Fruit fly (Drosophila melanogaster) whole organism, prepupa: ENCODE data around the gene CG7810.

Source experiments
- Blimp-1 ChIP-seq: fragments of 200-800 bp; sonication (Bioruptor generic); optimal IDR thresholded peaks from 3 replicates; lab custom pipeline; 2017; ENCODE audit warnings: missing biosample characterization, missing genetic modification characterization, mild to moderate bottlenecking, moderate library complexity, missing genetic modification reagents
- CG10631 ChIP-seq: fragments of 200-800 bp; sonication (Bioruptor generic); optimal IDR thresholded peaks from 2 replicates; lab custom pipeline; 2016; ENCODE audit warnings: missing biosample characterization, missing genetic modification characterization
- CG10669 ChIP-seq: fragments of 200-800 bp; sonication (Bioruptor generic); optimal IDR thresholded peaks from 3 replicates; lab custom pipeline; 2018; ENCODE audit warnings: missing biosample characterization, mild to moderate bottlenecking, missing genetic modification characterization, moderate library complexity
- CG11294 ChIP-seq: fragments of 200-800 bp; sonication (Bioruptor generic); IDR thresholded peaks from 2 replicates; pipeline ENCODE4 v1.3.6; 2022; ENCODE audit warnings: missing biosample characterization, missing genetic modification characterization
- CG11762 ChIP-seq: fragments of 200-800 bp; sonication (Bioruptor generic); optimal IDR thresholded peaks from 3 replicates; lab custom pipeline; 2016; ENCODE audit warnings: missing biosample characterization, missing genetic modification characterization; ENCODE audit not compliant: insufficient read depth
- CG11902 ChIP-seq: fragments of 200-800 bp; sonication (Bioruptor generic); optimal IDR thresholded peaks from 3 replicates; lab custom pipeline; 2016; ENCODE audit warnings: missing biosample characterization, missing genetic modification characterization
- CG15336 ChIP-seq: fragments of 200-800 bp; sonication (Bioruptor generic); IDR thresholded peaks from 2 replicates; pipeline ENCODE4 v1.3.6; 2022; ENCODE audit warnings: missing biosample characterization, missing genetic modification characterization
- CG3032 ChIP-seq: fragments of 200-800 bp; optimal IDR thresholded peaks from 2 replicates; lab custom pipeline; 2019; ENCODE audit warnings: missing biosample characterization, mild to moderate bottlenecking, missing genetic modification characterization, moderate library complexity
- CG32006 ChIP-seq: fragments of 200-800 bp; sonication (Bioruptor generic); optimal IDR thresholded peaks from 3 replicates; lab custom pipeline; 2017; ENCODE audit warnings: missing biosample characterization, mild to moderate bottlenecking, missing genetic modification characterization
- CG34406 ChIP-seq: fragments of 200-800 bp; sonication (Bioruptor generic); optimal IDR thresholded peaks from 3 replicates; lab custom pipeline; 2016; ENCODE audit warnings: missing biosample characterization, missing genetic modification characterization
- CG3919 ChIP-seq: fragments of 200-800 bp; sonication (Bioruptor generic); optimal IDR thresholded peaks from 3 replicates; lab custom pipeline; 2016; ENCODE audit warnings: missing biosample characterization, missing genetic modification characterization
- CG4318 ChIP-seq: fragments of 200-800 bp; sonication (Bioruptor generic); optimal IDR thresholded peaks from 3 replicates; lab custom pipeline; 2017; ENCODE audit warnings: missing biosample characterization, mild to moderate bottlenecking, missing genetic modification characterization
- CG6276 ChIP-seq: fragments of 200-800 bp; sonication (Bioruptor generic); optimal IDR thresholded peaks from 2 replicates; lab custom pipeline; 2017; ENCODE audit warnings: missing biosample characterization, mild to moderate bottlenecking, missing genetic modification characterization
- CG6792 ChIP-seq: fragments of 200-800 bp; sonication (Bioruptor generic); optimal IDR thresholded peaks from 3 replicates; lab custom pipeline; 2016; ENCODE audit warnings: missing biosample characterization, missing genetic modification characterization
- CG6808 ChIP-seq: fragments of 200-800 bp; sonication (Bioruptor generic); optimal IDR thresholded peaks from 3 replicates; lab custom pipeline; 2017; ENCODE audit warnings: missing biosample characterization, missing genetic modification characterization, mild to moderate bottlenecking, moderate library complexity, missing genetic modification reagents
- CG6854 ChIP-seq: fragments of 200-800 bp; sonication (Bioruptor generic); optimal IDR thresholded peaks from 2 replicates; lab custom pipeline; 2017; ENCODE audit warnings: missing biosample characterization, mild to moderate bottlenecking, missing genetic modification characterization
- CG7368 ChIP-seq: fragments of 200-800 bp; sonication (Bioruptor generic); optimal IDR thresholded peaks from 3 replicates; lab custom pipeline; 2016; ENCODE audit warnings: missing biosample characterization, missing genetic modification characterization
- CG8119 ChIP-seq: fragments of 200-800 bp; sonication (Bioruptor generic); IDR thresholded peaks from 3 replicates; pipeline ENCODE4 v1.3.6; 2022; ENCODE audit warnings: missing biosample characterization, missing genetic modification characterization
- CG8319 ChIP-seq: fragments of 200-800 bp; sonication (Bioruptor generic); optimal IDR thresholded peaks from 3 replicates; lab custom pipeline; 2016; ENCODE audit warnings: missing biosample characterization, missing genetic modification characterization
- CG8632 ChIP-seq: fragments of 200-800 bp; sonication (Bioruptor generic); optimal IDR thresholded peaks from 3 replicates; lab custom pipeline; 2016; ENCODE audit warnings: missing biosample characterization, missing genetic modification characterization
- CG9139 ChIP-seq: fragments of 200-800 bp; sonication (Bioruptor generic); optimal IDR thresholded peaks from 3 replicates; lab custom pipeline; 2017; ENCODE audit warnings: missing biosample characterization, mild to moderate bottlenecking, missing genetic modification characterization
- Eip75B ChIP-seq: fragments of 200-800 bp; sonication (Bioruptor generic); optimal IDR thresholded peaks from 3 replicates; lab custom pipeline; 2016; ENCODE audit warnings: missing biosample characterization, missing genetic modification characterization
- Eip78C ChIP-seq: fragments of 200-800 bp; sonication (Bioruptor generic); peaks from one replicate; lab custom pipeline; 2016; ENCODE audit warnings: missing biosample characterization, missing genetic modification characterization
- Eip93F ChIP-seq: fragments of 200-800 bp; sonication (Bioruptor generic); optimal IDR thresholded peaks from 2 replicates; lab custom pipeline; 2016; ENCODE audit warnings: missing biosample characterization, mild to moderate bottlenecking, missing genetic modification characterization
- Ets21C ChIP-seq: fragments of 200-800 bp; sonication (Bioruptor generic); optimal IDR thresholded peaks from 3 replicates; lab custom pipeline; 2016; ENCODE audit warnings: missing biosample characterization, missing genetic modification characterization
- Ets96B ChIP-seq: fragments of 200-800 bp; optimal IDR thresholded peaks from 2 replicates; lab custom pipeline; 2019; ENCODE audit warnings: missing biosample characterization, mild to moderate bottlenecking, missing genetic modification characterization, moderate library complexity
- Hr4 ChIP-seq: fragments of 200-800 bp; sonication (Bioruptor generic); optimal IDR thresholded peaks from 3 replicates; lab custom pipeline; 2016; ENCODE audit warnings: missing biosample characterization, missing genetic modification characterization
- OdsH ChIP-seq: fragments of 200-800 bp; sonication (Bioruptor generic); optimal IDR thresholded peaks from 3 replicates; lab custom pipeline; 2016; ENCODE audit warnings: missing biosample characterization, missing genetic modification characterization
- Smox ChIP-seq: fragments of 200-800 bp; sonication (Bioruptor generic); optimal IDR thresholded peaks from 3 replicates; lab custom pipeline; 2016; ENCODE audit warnings: missing biosample characterization, missing genetic modification characterization
- Sox102F ChIP-seq: fragments of 200-800 bp; sonication (Bioruptor generic); optimal IDR thresholded peaks from 2 replicates; lab custom pipeline; 2016; ENCODE audit warnings: missing biosample characterization, mild to moderate bottlenecking, missing genetic modification characterization
- Sox14 ChIP-seq: fragments of 200-800 bp; sonication (Bioruptor generic); optimal IDR thresholded peaks from 3 replicates; lab custom pipeline; 2016; ENCODE audit warnings: missing biosample characterization, missing genetic modification characterization
- Sox15 ChIP-seq: fragments of 200-800 bp; sonication (Bioruptor generic); optimal IDR thresholded peaks from 3 replicates; lab custom pipeline; 2016; ENCODE audit warnings: missing biosample characterization, missing genetic modification characterization
- cyc ChIP-seq: fragments of 200-800 bp; sonication (Bioruptor generic); optimal IDR thresholded peaks from 3 replicates; lab custom pipeline; 2016; ENCODE audit warnings: missing biosample characterization, missing genetic modification characterization
- dsx ChIP-seq: fragments of 200-800 bp; optimal IDR thresholded peaks from 3 replicates; lab custom pipeline; 2019; ENCODE audit warnings: missing biosample characterization, mild to moderate bottlenecking, missing genetic modification characterization, moderate library complexity; ENCODE audit not compliant: poor library complexity, severe bottlenecking
- esn ChIP-seq: fragments of 200-800 bp; sonication (Bioruptor generic); optimal IDR thresholded peaks from 2 replicates; lab custom pipeline; 2016; ENCODE audit warnings: missing biosample characterization, mild to moderate bottlenecking, missing genetic modification characterization, moderate library complexity
- fd59A ChIP-seq: fragments of 200-800 bp; sonication (Bioruptor generic); optimal IDR thresholded peaks from 2 replicates; lab custom pipeline; 2017; ENCODE audit warnings: missing biosample characterization, mild to moderate bottlenecking, missing genetic modification characterization, missing genetic modification reagents
- fd85E ChIP-seq: fragments of 200-800 bp; sonication (Bioruptor generic); optimal IDR thresholded peaks from 3 replicates; lab custom pipeline; 2016; ENCODE audit warnings: missing biosample characterization, missing genetic modification characterization
- fkh ChIP-seq: fragments of 200-800 bp; sonication (Bioruptor generic); optimal IDR thresholded peaks from 3 replicates; lab custom pipeline; 2017; ENCODE audit warnings: missing biosample characterization, mild to moderate bottlenecking, missing genetic modification characterization, moderate library complexity
- lz ChIP-seq: fragments of 200-800 bp; sonication (Bioruptor generic); optimal IDR thresholded peaks from 3 replicates; lab custom pipeline; 2016; ENCODE audit warnings: missing biosample characterization, missing genetic modification characterization
- net ChIP-seq: fragments of 200-800 bp; sonication (Bioruptor generic); optimal IDR thresholded peaks from 3 replicates; lab custom pipeline; 2016; ENCODE audit warnings: missing biosample characterization, missing genetic modification characterization
- pdm3 ChIP-seq: fragments of 200-800 bp; sonication (Bioruptor generic); optimal IDR thresholded peaks from 3 replicates; lab custom pipeline; 2016; ENCODE audit warnings: missing biosample characterization, missing genetic modification characterization
- salr ChIP-seq, 2 experiments: fragments of 200-800 bp; sonication (Bioruptor generic); optimal IDR thresholded peaks; 3 replicates each; lab custom pipeline; 2016 to 2018; ENCODE audit warnings: missing biosample characterization in 2 of 2, missing genetic modification characterization in 2 of 2, mild to moderate bottlenecking in 1 of 2
- ss ChIP-seq, 2 experiments: fragments of 200-800 bp; sonication (Bioruptor generic); optimal IDR thresholded peaks; 2 replicates in 1 of 2; 3 replicates in 1 of 2; lab custom pipeline; 2017 to 2018; ENCODE audit warnings: mild to moderate bottlenecking in 2 of 2, missing biosample characterization in 2 of 2, missing genetic modification characterization in 2 of 2, moderate library complexity in 1 of 2
- svp ChIP-seq: fragments of 200-800 bp; sonication (Bioruptor generic); peaks from one replicate; lab custom pipeline; 2016; ENCODE audit warnings: missing biosample characterization, missing genetic modification characterization
- topi ChIP-seq: fragments of 200-800 bp; sonication (Bioruptor generic); optimal IDR thresholded peaks from 3 replicates; lab custom pipeline; 2016; ENCODE audit warnings: missing biosample characterization, missing genetic modification characterization

The CG7810 gene

dm6 chr2L:8279400-8280065 is 31.5 kb downstream of the CG7810 start (continued):
- TF ChIP-seq CG11762 (GFP tag; lab: Kevin White, UChicago) (peak; percentile 86), CG8119 (GFP tag; lab: Robert Waterston, UW) (peak; percentile 83), Ets21C (GFP tag; lab: Kevin White, UChicago) (peak; percentile 90), esn (GFP tag; lab: Kevin White, UChicago) (peak; percentile 97), Blimp-1 (peak; percentile 83), CG9139 (peak; percentile 85), CG15336 (GFP tag; lab: Robert Waterston, UW) (peak; percentile 77), Eip75B (GFP tag; lab: Kevin White, UChicago) (peak; percentile 93), CG11294 (GFP tag; lab: Robert Waterston, UW) (no peak), net (peak; percentile 88), Eip78C (GFP tag; lab: Kevin White, UChicago) (peak; percentile 97), CG6792 (GFP tag; lab: Kevin White, UChicago) (peak; percentile 91), pdm3 (GFP tag; lab: Kevin White, UChicago) (peak; percentile 89)

dm6 chr2L:8277561-8278201 is 33.3 kb downstream of the CG7810 start:
- peak; percentile 98 for TF ChIP-seq CG9139
- peak; percentile 96 for TF ChIP-seq fd59A (GFP tag; lab: Kevin White, UChicago)
- TF ChIP-seq pdm3 (GFP tag; lab: Kevin White, UChicago) = peak; percentile 99
- peak; percentile 95 for TF ChIP-seq CG3032 (tag; lab: Kevin White, UChicago)
- TF ChIP-seq dsx = peak; percentile 96
- TF ChIP-seq CG6276 (GFP tag; lab: Kevin White, UChicago) = peak; percentile 98
- TF ChIP-seq OdsH (GFP tag; lab: Kevin White, UChicago) = peak; percentile 99
- TF ChIP-seq CG32006 (GFP tag; lab: Kevin White, UChicago) = peak; percentile 99
- TF ChIP-seq CG10631 (GFP tag; lab: Kevin White, UChicago) = peak; percentile 99
- TF ChIP-seq CG10669 = peak; percentile 97
- peak; percentile 97 for TF ChIP-seq CG6808 (GFP tag; lab: Kevin White, UChicago)
- peak; percentile 98 for TF ChIP-seq Eip75B (GFP tag; lab: Kevin White, UChicago)
- TF ChIP-seq Ets96B (tag; lab: Kevin White, UChicago) = peak; percentile 97
- peak; percentile 99 for TF ChIP-seq CG34406 (GFP tag; lab: Kevin White, UChicago)
- peak; percentile 97 to 98 for TF ChIP-seq ss (GFP tag; optimal IDR thresholded peaks at IDR 0.05; lab: Kevin White, UChicago)
- peak; percentile 99 for TF ChIP-seq CG6792 (GFP tag; lab: Kevin White, UChicago)
- TF ChIP-seq Sox15 (GFP tag; lab: Kevin White, UChicago) = peak; percentile 95
- TF ChIP-seq lz = peak; percentile 98
- TF ChIP-seq svp = peak; percentile 100
- TF ChIP-seq topi (GFP tag; lab: Kevin White, UChicago) = peak; percentile 99
- TF ChIP-seq CG6854 (GFP tag; lab: Kevin White, UChicago) = peak; percentile 97
- peak; percentile 96 for TF ChIP-seq fd85E (GFP tag; lab: Kevin White, UChicago)
- peak; percentile 99 for TF ChIP-seq Hr4
- TF ChIP-seq Eip78C (GFP tag; lab: Kevin White, UChicago) = peak; percentile 100
- peak; percentile 93 for TF ChIP-seq Blimp-1
- peak; percentile 98 for TF ChIP-seq cyc
- TF ChIP-seq Sox102F = peak; percentile 99
- TF ChIP-seq Sox14 = peak; percentile 98
- peak; percentile 95 for TF ChIP-seq CG4318 (GFP tag; lab: Kevin White, UChicago)
- TF ChIP-seq CG8319 (GFP tag; lab: Kevin White, UChicago) = peak; percentile 97
- peak; percentile 99 for TF ChIP-seq esn (GFP tag; lab: Kevin White, UChicago)
- peak; percentile 98 for TF ChIP-seq CG7368 (GFP tag; lab: Kevin White, UChicago)
- TF ChIP-seq net = peak; percentile 99
- peak; percentile 98 for TF ChIP-seq Smox (GFP tag; lab: Kevin White, UChicago)
- TF ChIP-seq salr (GFP tag; optimal IDR thresholded peaks at IDR 0.05; lab: Kevin White, UChicago) = peak; percentile 88 to 98
- TF ChIP-seq CG8632 (GFP tag; lab: Kevin White, UChicago) = peak; percentile 99
- peak; percentile 99 for TF ChIP-seq CG3919 (GFP tag; lab: Kevin White, UChicago)
- peak; percentile 98 for TF ChIP-seq Eip93F
- TF ChIP-seq CG11902 (GFP tag; lab: Kevin White, UChicago) = peak; percentile 95
- TF ChIP-seq CG11294 (GFP tag; lab: Robert Waterston, UW) = peak; percentile 99
- TF ChIP-seq fkh (GFP tag; lab: Kevin White, UChicago) = peak; percentile 65
